Worm (Caenorhabditis elegans) whole organism, L3 larva: Measurements from ENCODE around the gene aptf-3.
A peak's percentile ranks its signal among the peaks of the same experiment; 100 is the strongest.

ENCODE experiments used
- ZK546.5 ChIP-seq: sonication (generic microtip); optimal IDR thresholded peaks from 2 replicates; lab custom pipeline; 2017; ENCODE audit warnings: missing biosample characterization, missing genetic modification characterization
- aly-2 ChIP-seq: fragments of 150-350 bp; optimal IDR thresholded peaks from 2 replicates; lab custom pipeline; 2014; ENCODE audit warnings: missing biosample characterization, missing genetic modification characterization
- ceh-16 ChIP-seq: sonication (generic microtip); optimal IDR thresholded peaks from 2 replicates; lab custom pipeline; 2017; ENCODE audit warnings: missing biosample characterization, missing genetic modification characterization
- ceh-28 ChIP-seq: fragments of 150-350 bp; optimal IDR thresholded peaks from 2 replicates; lab custom pipeline; 2014; ENCODE audit warnings: missing biosample characterization, missing genetic modification reagents, missing genetic modification characterization
- ceh-82 ChIP-seq: fragments of 150-350 bp; optimal IDR thresholded peaks from 2 replicates; lab custom pipeline; 2014; ENCODE audit warnings: missing biosample characterization, missing genetic modification characterization
- ceh-9 ChIP-seq: sonication (generic microtip); optimal IDR thresholded peaks from 2 replicates; lab custom pipeline; 2018; ENCODE audit warnings: missing biosample characterization, missing genetic modification characterization
- daf-12 ChIP-seq: fragments of 150-350 bp; optimal IDR thresholded peaks from 2 replicates; lab custom pipeline; 2014; ENCODE audit warnings: missing biosample characterization, missing genetic modification reagents, missing genetic modification characterization
- egl-27 ChIP-seq: sonication (generic microtip); optimal IDR thresholded peaks from 4 replicates; lab custom pipeline; 2017; ENCODE audit warnings: missing biosample characterization, missing genetic modification reagents, missing genetic modification characterization
- egl-5 ChIP-seq: fragments of 150-350 bp; optimal IDR thresholded peaks from 2 replicates; lab custom pipeline; 2017; ENCODE audit warnings: missing biosample characterization, missing genetic modification reagents, missing genetic modification characterization, inconsistent platforms
- elt-3 ChIP-seq, 3 experiments: fragments of 150-350 bp in 1 of 3; sonication (generic microtip) in 2 of 3; optimal IDR thresholded peaks; 2 replicates in 2 of 3; 4 replicates in 1 of 3; lab custom pipeline; 2014 to 2017; ENCODE audit warnings: missing biosample characterization in 3 of 3, missing genetic modification characterization in 3 of 3
- eor-1 ChIP-seq, 2 experiments: fragments of 150-350 bp; optimal IDR thresholded peaks; 2 replicates each; lab custom pipeline; 2014 to 2018; ENCODE audit warnings: missing biosample characterization in 2 of 2, missing genetic modification characterization in 2 of 2
- fkh-10 ChIP-seq: sonication (generic microtip); optimal IDR thresholded peaks from 2 replicates; lab custom pipeline; 2017; ENCODE audit warnings: missing biosample characterization, missing genetic modification reagents, missing genetic modification characterization
- fkh-2 ChIP-seq: fragments of 150-350 bp; optimal IDR thresholded peaks from 2 replicates; lab custom pipeline; 2014; ENCODE audit warnings: missing biosample characterization, missing genetic modification reagents, missing genetic modification characterization
- fos-1 ChIP-seq: fragments of 150-350 bp; optimal IDR thresholded peaks from 2 replicates; lab custom pipeline; 2014; ENCODE audit warnings: missing biosample characterization, missing genetic modification characterization
- hmg-11 ChIP-seq: sonication (generic microtip); optimal IDR thresholded peaks from 2 replicates; lab custom pipeline; 2016; ENCODE audit warnings: missing genetic modification characterization, missing compliant biosample characterization
- jun-1 ChIP-seq: fragments of 150-350 bp; optimal IDR thresholded peaks from 2 replicates; lab custom pipeline; 2014; ENCODE audit warnings: missing biosample characterization, missing genetic modification reagents, missing genetic modification characterization
- lin-15B ChIP-seq: fragments of 150-350 bp; optimal IDR thresholded peaks from 2 replicates; lab custom pipeline; 2014; ENCODE audit warnings: missing biosample characterization, missing genetic modification characterization
- lin-39 ChIP-seq: fragments of 150-350 bp; optimal IDR thresholded peaks from 2 replicates; lab custom pipeline; 2018; ENCODE audit warnings: missing biosample characterization, missing genetic modification reagents, missing genetic modification characterization
- lsy-12 ChIP-seq: sonication (generic microtip); optimal IDR thresholded peaks from 2 replicates; lab custom pipeline; 2016; ENCODE audit warnings: mild to moderate bottlenecking, missing genetic modification characterization, missing compliant biosample characterization
- mdl-1 ChIP-seq: fragments of 150-350 bp; optimal IDR thresholded peaks from 2 replicates; lab custom pipeline; 2014; ENCODE audit warnings: missing biosample characterization, missing genetic modification characterization
- mml-1 ChIP-seq: fragments of 150-350 bp; sonication (generic microtip); optimal IDR thresholded peaks from 3 replicates; lab custom pipeline; 2014; ENCODE audit warnings: missing biosample characterization, missing genetic modification characterization
- nfya-1 ChIP-seq: sonication (generic microtip); optimal IDR thresholded peaks from 2 replicates; lab custom pipeline; 2017; ENCODE audit warnings: missing genetic modification characterization, mild to moderate bottlenecking, missing compliant biosample characterization, antibody characterized with exemption, moderate library complexity; ENCODE audit not compliant: insufficient read depth
- nhr-11 ChIP-seq: fragments of 150-350 bp; optimal IDR thresholded peaks from 2 replicates; lab custom pipeline; 2014; ENCODE audit warnings: missing biosample characterization, missing genetic modification characterization
- nhr-12 ChIP-seq: fragments of 150-350 bp; optimal IDR thresholded peaks from 2 replicates; lab custom pipeline; 2014; ENCODE audit warnings: missing biosample characterization, missing genetic modification characterization
- nhr-23 ChIP-seq: fragments of 150-350 bp; optimal IDR thresholded peaks from 2 replicates; lab custom pipeline; 2014; ENCODE audit warnings: missing biosample characterization, missing genetic modification reagents, missing genetic modification characterization
- nhr-237 ChIP-seq: fragments of 150-350 bp; optimal IDR thresholded peaks from 2 replicates; lab custom pipeline; 2014; ENCODE audit warnings: missing biosample characterization, missing genetic modification characterization
- nhr-25 ChIP-seq: sonication (generic microtip); optimal IDR thresholded peaks from 2 replicates; lab custom pipeline; 2017; ENCODE audit warnings: missing biosample characterization, missing genetic modification characterization
- nhr-28 ChIP-seq: fragments of 150-350 bp; optimal IDR thresholded peaks from 2 replicates; lab custom pipeline; 2014; ENCODE audit warnings: missing biosample characterization, missing genetic modification characterization
- nhr-43 ChIP-seq: sonication (generic microtip); optimal IDR thresholded peaks from 2 replicates; lab custom pipeline; 2016; ENCODE audit warnings: mild to moderate bottlenecking, missing genetic modification characterization, missing compliant biosample characterization; ENCODE audit not compliant: poor library complexity, severe bottlenecking
- nhr-67 ChIP-seq: fragments of 150-350 bp; optimal IDR thresholded peaks from 2 replicates; lab custom pipeline; 2014; ENCODE audit warnings: missing biosample characterization, missing genetic modification characterization
- nhr-76 ChIP-seq: fragments of 150-350 bp; sonication (generic microtip); optimal IDR thresholded peaks from 5 replicates; lab custom pipeline; 2014; ENCODE audit warnings: missing biosample characterization, missing genetic modification characterization
- nhr-77 ChIP-seq: fragments of 150-350 bp; optimal IDR thresholded peaks from 2 replicates; lab custom pipeline; 2014; ENCODE audit warnings: missing biosample characterization, missing genetic modification characterization
- pha-4 ChIP-seq: fragments of 150-350 bp; optimal IDR thresholded peaks from 2 replicates; lab custom pipeline; 2014; ENCODE audit warnings: missing biosample characterization, missing genetic modification reagents, missing genetic modification characterization
- pqm-1 ChIP-seq: fragments of 150-350 bp; optimal IDR thresholded peaks from 2 replicates; lab custom pipeline; 2017; ENCODE audit warnings: missing biosample characterization, missing genetic modification characterization, inconsistent platforms
- sea-2 ChIP-seq: fragments of 150-350 bp; sonication (generic microtip); optimal IDR thresholded peaks from 4 replicates; lab custom pipeline; 2014; ENCODE audit warnings: missing biosample characterization, missing genetic modification reagents, missing genetic modification characterization
- skn-1 ChIP-seq: fragments of 150-350 bp; optimal IDR thresholded peaks from 2 replicates; lab custom pipeline; 2014; ENCODE audit warnings: missing biosample characterization, missing genetic modification characterization
- snpc-4 ChIP-seq: fragments of 150-350 bp; optimal IDR thresholded peaks from 2 replicates; lab custom pipeline; 2014; ENCODE audit warnings: missing biosample characterization, missing genetic modification characterization
- unc-39 ChIP-seq: sonication (generic microtip); optimal IDR thresholded peaks from 4 replicates; lab custom pipeline; 2017; ENCODE audit warnings: missing biosample characterization, missing genetic modification characterization
- unc-62 ChIP-seq: fragments of 150-350 bp; sonication (generic microtip); optimal IDR thresholded peaks from 4 replicates; lab custom pipeline; 2014; ENCODE audit warnings: missing biosample characterization, missing genetic modification reagents, missing genetic modification characterization
- zag-1 ChIP-seq: fragments of 150-350 bp; optimal IDR thresholded peaks from 2 replicates; lab custom pipeline; 2014; ENCODE audit warnings: missing biosample characterization, missing genetic modification characterization
- ztf-11 ChIP-seq: fragments of 150-350 bp; optimal IDR thresholded peaks from 2 replicates; lab custom pipeline; 2014; ENCODE audit warnings: missing biosample characterization, missing genetic modification characterization
- ztf-4 ChIP-seq: fragments of 150-350 bp; optimal IDR thresholded peaks from 2 replicates; lab custom pipeline; 2014; ENCODE audit warnings: missing biosample characterization, missing genetic modification characterization

Gene aptf-3

ce11 chrII:8554568-8554967 lies 39.4 kb upstream of the aptf-3 start:
- TF ChIP-seq nhr-76 (tag; lab: Kevin White, UChicago): no peak
- no peak for TF ChIP-seq lsy-12
- no peak for TF ChIP-seq snpc-4 (tag; lab: Kevin White, UChicago)
- no peak for TF ChIP-seq hmg-11 (tag; lab: Kevin White, UChicago)
- no peak for TF ChIP-seq ceh-82 (tag; lab: Kevin White, UChicago)
- TF ChIP-seq egl-27 (tag; lab: Kevin White, UChicago): no peak
- no peak for TF ChIP-seq aly-2
- no peak for TF ChIP-seq daf-12 (tag; lab: Kevin White, UChicago)
- no peak for TF ChIP-seq elt-3 (tag; optimal IDR thresholded peaks at IDR 0.05; lab: Kevin White, UChicago)
- TF ChIP-seq sea-2 (GFP tag; lab: Kevin White, UChicago): no peak
- no peak for TF ChIP-seq egl-5 (tag; lab: Kevin White, UChicago)
- TF ChIP-seq lin-15B (tag; lab: Kevin White, UChicago): no peak
- TF ChIP-seq nhr-43 (tag; lab: Kevin White, UChicago): no peak
- TF ChIP-seq, all 47 proteins: peak for 0

ce11 chrII:8556166-8556565 lies 37.8 kb upstream of the aptf-3 start, which contains the start of gene glb-27:
Gene glb-27 (minus strand): TSS chrII:8556266.
- TF ChIP-seq ceh-28 (tag; lab: Kevin White, UChicago) (no peak), mml-1 (tag; lab: Kevin White, UChicago) (no peak), skn-1 (tag; lab: Kevin White, UChicago) (no peak), unc-39 (tag; lab: Kevin White, UChicago) (no peak), egl-5 (tag; lab: Kevin White, UChicago) (no peak), ceh-9 (tag; lab: Kevin White, UChicago) (no peak), ZK546.5 (no peak), lin-15B (tag; lab: Kevin White, UChicago) (no peak), fkh-2 (no peak), daf-12 (tag; lab: Kevin White, UChicago) (no peak), eor-1 (tag; optimal IDR thresholded peaks at IDR 0.05; lab: Kevin White, UChicago) (no peak), nhr-28 (tag; lab: Kevin White, UChicago) (no peak), nhr-11 (tag; lab: Kevin White, UChicago) (no peak), nhr-12 (tag; lab: Kevin White, UChicago) (no peak), ceh-82 (tag; lab: Kevin White, UChicago) (no peak), sea-2 (GFP tag; lab: Kevin White, UChicago) (no peak), pqm-1 (tag; lab: Kevin White, UChicago) (no peak), egl-27 (tag; lab: Kevin White, UChicago) (no peak), nhr-23 (tag; lab: Kevin White, UChicago) (no peak), snpc-4 (tag; lab: Kevin White, UChicago) (no peak)

ce11 chrII:8559188-8559587 lies 34.8 kb upstream of the aptf-3 start:
- TF ChIP-seq ceh-28 (tag; lab: Kevin White, UChicago) (peak; percentile 31), jun-1 (tag; lab: Kevin White, UChicago) (peak; percentile 17), nfya-1 (peak; percentile 1), sea-2 (GFP tag; lab: Kevin White, UChicago) (no peak), aly-2 (no peak), unc-39 (tag; lab: Kevin White, UChicago) (no peak), nhr-67 (tag; lab: Kevin White, UChicago) (no peak), nhr-23 (tag; lab: Kevin White, UChicago) (peak; percentile 29), snpc-4 (tag; lab: Kevin White, UChicago) (no peak), fos-1 (no peak), fkh-10 (GFP tag; lab: Kevin White, UChicago) (peak; percentile 98), nhr-11 (tag; lab: Kevin White, UChicago) (peak; percentile 32)

- TF ChIP-seq nhr-77 (tag; lab: Kevin White, UChicago) (peak; percentile 94), nhr-25 (tag; lab: Kevin White, UChicago) (peak; percentile 100), nhr-237 (tag; lab: Kevin White, UChicago) (no peak), ceh-16 (peak; percentile 73), unc-39 (tag; lab: Kevin White, UChicago) (peak; percentile 52), zag-1 (tag; lab: Kevin White, UChicago) (peak; percentile 77), snpc-4 (tag; lab: Kevin White, UChicago) (peak; percentile 95), ZK546.5 (peak; percentile 83), lin-39 (tag; lab: Kevin White, UChicago) (peak; percentile 100), unc-62 (GFP tag; lab: Kevin White, UChicago) (peak; percentile 96), hmg-11 (tag; lab: Kevin White, UChicago) (peak; percentile 97), lsy-12 (peak; percentile 99), egl-27 (tag; lab: Kevin White, UChicago) (peak; percentile 97), pqm-1 (tag; lab: Kevin White, UChicago) (peak; percentile 99), nhr-12 (tag; lab: Kevin White, UChicago) (no peak), nhr-11 (tag; lab: Kevin White, UChicago) (peak; percentile 99), nhr-76 (tag; lab: Kevin White, UChicago) (peak; percentile 85), ceh-9 (tag; lab: Kevin White, UChicago) (no peak), sea-2 (GFP tag; lab: Kevin White, UChicago) (no peak), jun-1 (tag; lab: Kevin White, UChicago) (peak; percentile 99), ztf-4 (peak; percentile 88), aly-2 (peak; percentile 53), ztf-11 (peak; percentile 22), egl-5 (tag; lab: Kevin White, UChicago) (peak; percentile 99), pha-4 (tag; lab: Kevin White, UChicago) (peak; percentile 100), nhr-28 (tag; lab: Kevin White, UChicago) (peak; percentile 77), nhr-23 (tag; lab: Kevin White, UChicago) (peak; percentile 100), lin-15B (tag; lab: Kevin White, UChicago) (peak; percentile 100), mdl-1 (tag; lab: Kevin White, UChicago) (peak; percentile 92), fkh-2 (peak; percentile 67)
Observed at ce11 chrII:8561227-8561626, 32.8 kb upstream of the aptf-3 start, which contains the start of gene iff-2. Gene iff-2 (minus strand): TSS chrII:8561367.
